Fruit fly (Drosophila melanogaster) whole organism, embryonic: ENCODE data around the gene Ttc19.

Source experiments
- ATbp ChIP-seq: fragments of 200-800 bp; sonication (Bioruptor generic); optimal IDR thresholded peaks from 2 replicates; lab custom pipeline; 2017; ENCODE audit warnings: missing biosample characterization, mild to moderate bottlenecking, missing genetic modification characterization, missing genetic modification reagents
- Adf1 ChIP-seq: fragments of 200-800 bp; sonication (Bioruptor generic); IDR thresholded peaks from 2 replicates; pipeline ENCODE4 v1.3.6; 2022; ENCODE audit warnings: missing biosample characterization, missing genetic modification characterization
- Atf6 ChIP-seq: fragments of 200-800 bp; sonication (Bioruptor generic); IDR thresholded peaks from 2 replicates; pipeline ENCODE4 v1.3.6; 2022; ENCODE audit warnings: missing biosample characterization, missing genetic modification characterization
- Awh ChIP-seq: fragments of 200-800 bp; sonication (Bioruptor generic); IDR thresholded peaks from 2 replicates; pipeline ENCODE4, ENCODE4 v1.3.6; 2022; ENCODE audit warnings: missing biosample characterization, missing genetic modification characterization
- BEAF-32 ChIP-seq: fragments of 200-800 bp; sonication (Bioruptor generic); optimal IDR thresholded peaks from 3 replicates; lab custom pipeline; 2017; ENCODE audit warnings: missing biosample characterization, missing genetic modification characterization, mild to moderate bottlenecking, moderate library complexity, missing genetic modification reagents
- CG10147 ChIP-seq: fragments of 200-800 bp; sonication (Bioruptor generic); optimal IDR thresholded peaks from 2 replicates; lab custom pipeline; 2019; ENCODE audit warnings: missing biosample characterization, mild to moderate bottlenecking, missing genetic modification characterization, moderate library complexity
- CG10462 ChIP-seq: fragments of 200-800 bp; sonication (Bioruptor generic); optimal IDR thresholded peaks from 2 replicates; lab custom pipeline; 2016; ENCODE audit warnings: missing biosample characterization, missing genetic modification characterization
- CG15514 ChIP-seq: fragments of 200-800 bp; sonication (Bioruptor generic); optimal IDR thresholded peaks from 3 replicates; lab custom pipeline; 2017; ENCODE audit warnings: missing biosample characterization, missing genetic modification characterization, mild to moderate bottlenecking, moderate library complexity, missing genetic modification reagents
- CG1792 ChIP-seq: fragments of 200-800 bp; sonication (Bioruptor generic); optimal IDR thresholded peaks from 2 replicates; lab custom pipeline; 2016; ENCODE audit warnings: missing biosample characterization, missing genetic modification characterization
- CG31365 ChIP-seq: fragments of 200-800 bp; sonication (Bioruptor generic); optimal IDR thresholded peaks from 2 replicates; lab custom pipeline; 2018; ENCODE audit warnings: missing biosample characterization, mild to moderate bottlenecking, missing genetic modification characterization
- CG32767 ChIP-seq: fragments of 200-800 bp; sonication (Bioruptor generic); IDR thresholded peaks from 2 replicates; pipeline ENCODE4 v1.3.6; 2022; ENCODE audit warnings: missing biosample characterization, missing genetic modification characterization
- CG4404 ChIP-seq: fragments of 200-800 bp; sonication (Bioruptor generic); IDR thresholded peaks from 2 replicates; pipeline ENCODE4 v1.3.6; 2022; ENCODE audit warnings: missing biosample characterization, missing genetic modification characterization
- CG8944 ChIP-seq: fragments of 200-800 bp; sonication (Bioruptor generic); optimal IDR thresholded peaks from 3 replicates; lab custom pipeline; 2016; ENCODE audit warnings: missing biosample characterization, missing genetic modification characterization
- Camta ChIP-seq: fragments of 200-800 bp; sonication (Bioruptor generic); optimal IDR thresholded peaks from 2 replicates; lab custom pipeline; 2016; ENCODE audit warnings: missing biosample characterization, missing genetic modification characterization
- Dref ChIP-seq: fragments of 200-800 bp; sonication (Bioruptor generic); IDR thresholded peaks from 2 replicates; pipeline ENCODE4 v1.3.6; 2022; ENCODE audit warnings: missing biosample characterization, missing genetic modification characterization
- E2f2 ChIP-seq: fragments of 200-800 bp; sonication (Bioruptor generic); IDR thresholded peaks from 2 replicates; pipeline ENCODE4 v1.3.6; 2022; ENCODE audit warnings: missing biosample characterization, missing genetic modification characterization
- Eip74EF ChIP-seq, 2 experiments: fragments of 200-800 bp in 1 of 2; fragments of >200 bp in 1 of 2; sonication (Bioruptor generic) in 1 of 2; optimal IDR thresholded peaks; 2 replicates each; lab custom pipeline; 2017 to 2019; ENCODE audit warnings: missing biosample characterization in 2 of 2, missing genetic modification characterization in 2 of 2, mild to moderate bottlenecking in 1 of 2, moderate library complexity in 1 of 2
- Elba2 ChIP-seq: fragments of 200-800 bp; sonication (Bioruptor generic); optimal IDR thresholded peaks from 3 replicates; lab custom pipeline; 2016; ENCODE audit warnings: missing biosample characterization, missing genetic modification characterization
- HHEX ChIP-seq: fragments of 200-800 bp; sonication (Bioruptor generic); optimal IDR thresholded peaks from 3 replicates; lab custom pipeline; 2017; ENCODE audit warnings: missing biosample characterization, mild to moderate bottlenecking, missing genetic modification characterization, missing genetic modification reagents
- Hand ChIP-seq: fragments of 200-800 bp; sonication (Bioruptor generic); optimal IDR thresholded peaks from 2 replicates; lab custom pipeline; 2017; ENCODE audit warnings: mild to moderate bottlenecking, missing biosample characterization, missing genetic modification reagents, missing genetic modification characterization
- HmgD ChIP-seq: fragments of 200-800 bp; sonication (Bioruptor generic); optimal IDR thresholded peaks from 3 replicates; lab custom pipeline; 2016; ENCODE audit warnings: missing biosample characterization, missing genetic modification characterization
- HmgZ ChIP-seq: fragments of 200-800 bp; sonication (Bioruptor generic); optimal IDR thresholded peaks from 2 replicates; lab custom pipeline; 2018; ENCODE audit warnings: missing biosample characterization, mild to moderate bottlenecking, missing genetic modification characterization
- Lhr ChIP-seq: fragments of 200-800 bp; sonication (Bioruptor generic); optimal IDR thresholded peaks from 3 replicates; lab custom pipeline; 2017; ENCODE audit warnings: mild to moderate bottlenecking, missing biosample characterization, missing genetic modification reagents, missing genetic modification characterization
- Nf-YC ChIP-seq: fragments of 200-800 bp; optimal IDR thresholded peaks from 3 replicates; lab custom pipeline; 2019; ENCODE audit warnings: missing biosample characterization, mild to moderate bottlenecking, missing genetic modification characterization, moderate library complexity
- Optix ChIP-seq: fragments of 200-800 bp; sonication (Bioruptor generic); IDR thresholded peaks from 3 replicates; pipeline ENCODE4 v1.3.6; 2022; ENCODE audit warnings: missing biosample characterization, missing genetic modification characterization
- Taf1 ChIP-seq: fragments of 200-800 bp; sonication (Bioruptor generic); IDR thresholded peaks from 2 replicates; pipeline ENCODE4 v1.3.6; 2022; ENCODE audit warnings: missing biosample characterization, missing genetic modification characterization
- al ChIP-seq: fragments of 200-800 bp; sonication (Bioruptor generic); IDR thresholded peaks from 2 replicates; pipeline ENCODE4 v1.3.6; 2022; ENCODE audit warnings: missing biosample characterization, missing genetic modification characterization
- bab2 ChIP-seq: fragments of 200-800 bp; sonication (Bioruptor generic); optimal IDR thresholded peaks from 2 replicates; lab custom pipeline; 2016; ENCODE audit warnings: missing biosample characterization, missing genetic modification characterization
- bigmax ChIP-seq: fragments of 200-800 bp; sonication (Bioruptor generic); optimal IDR thresholded peaks from 2 replicates; lab custom pipeline; 2018; ENCODE audit warnings: missing biosample characterization, mild to moderate bottlenecking, missing genetic modification characterization
- chn ChIP-seq: fragments of 200-800 bp; sonication (Bioruptor generic); optimal IDR thresholded peaks from 2 replicates; lab custom pipeline; 2016; ENCODE audit warnings: missing biosample characterization, missing genetic modification characterization
- cwo ChIP-seq: fragments of 200-800 bp; sonication (Bioruptor generic); optimal IDR thresholded peaks from 3 replicates; lab custom pipeline; 2017; ENCODE audit warnings: missing biosample characterization, missing genetic modification characterization, mild to moderate bottlenecking, moderate library complexity, missing genetic modification reagents
- fd3F ChIP-seq: fragments of 200-800 bp; sonication (Bioruptor generic); optimal IDR thresholded peaks from 2 replicates; lab custom pipeline; 2018; ENCODE audit warnings: missing biosample characterization, mild to moderate bottlenecking, missing genetic modification characterization, moderate library complexity
- ftz-f1 ChIP-seq: fragments of 200-800 bp; sonication (Bioruptor generic); optimal IDR thresholded peaks from 2 replicates; lab custom pipeline; 2016; ENCODE audit warnings: missing biosample characterization, missing genetic modification characterization
- gfzf ChIP-seq: fragments of 200-800 bp; sonication (Bioruptor generic); optimal IDR thresholded peaks from 2 replicates; lab custom pipeline; 2016; ENCODE audit warnings: missing biosample characterization, mild to moderate bottlenecking, missing genetic modification characterization, moderate library complexity
- ham ChIP-seq: fragments of 200-800 bp; sonication (Bioruptor generic); IDR thresholded peaks from 2 replicates; pipeline ENCODE4 v1.3.6; 2022; ENCODE audit warnings: missing biosample characterization, missing genetic modification characterization
- insv ChIP-seq, 2 experiments: fragments of 200-800 bp; sonication (Bioruptor generic); optimal IDR thresholded peaks; 3 replicates each; lab custom pipeline; 2016 to 2018; ENCODE audit warnings: missing biosample characterization in 2 of 2, missing genetic modification characterization in 2 of 2
- jumu ChIP-seq: fragments of 200-800 bp; sonication (Bioruptor generic); optimal IDR thresholded peaks from 3 replicates; lab custom pipeline; 2016; ENCODE audit warnings: missing biosample characterization, missing genetic modification characterization
- kay ChIP-seq: fragments of 200-800 bp; sonication (Bioruptor generic); optimal IDR thresholded peaks from 2 replicates; lab custom pipeline; 2016; ENCODE audit warnings: missing biosample characterization, missing genetic modification characterization
- lov ChIP-seq, 2 experiments: fragments of 200-800 bp in 1 of 2; fragments of >200 bp in 1 of 2; sonication (Bioruptor generic) in 1 of 2; IDR thresholded peaks in 1 of 2; optimal IDR thresholded peaks in 1 of 2; 2 replicates in 1 of 2; 3 replicates in 1 of 2; pipeline versions ENCODE4 v1.3.6 to Lab custom; 2017 to 2022; ENCODE audit warnings: missing biosample characterization in 1 of 2, missing genetic modification characterization in 1 of 2
- mam ChIP-seq: fragments of 200-800 bp; sonication (Bioruptor generic); optimal IDR thresholded peaks from 3 replicates; lab custom pipeline; 2016; ENCODE audit warnings: missing biosample characterization, missing genetic modification characterization
- mirr ChIP-seq: fragments of 200-800 bp; sonication (Bioruptor generic); optimal IDR thresholded peaks from 3 replicates; lab custom pipeline; 2018; ENCODE audit warnings: missing biosample characterization, mild to moderate bottlenecking, missing genetic modification characterization
- org-1 ChIP-seq: fragments of 200-800 bp; sonication (Bioruptor generic); optimal IDR thresholded peaks from 2 replicates; lab custom pipeline; 2017; ENCODE audit warnings: missing biosample characterization, missing genetic modification characterization
- pho ChIP-seq: fragments of 200-800 bp; sonication (Bioruptor generic); optimal IDR thresholded peaks from 2 replicates; lab custom pipeline; 2016; ENCODE audit warnings: missing biosample characterization, missing genetic modification characterization
- sima ChIP-seq: fragments of 200-800 bp; sonication (Bioruptor generic); optimal IDR thresholded peaks from 2 replicates; lab custom pipeline; 2016; ENCODE audit warnings: missing biosample characterization, missing genetic modification characterization
- sisA ChIP-seq: fragments of 200-800 bp; sonication (Bioruptor generic); IDR thresholded peaks from 2 replicates; pipeline ENCODE4 v1.3.6; 2022; ENCODE audit warnings: missing biosample characterization, missing genetic modification characterization
- sqz ChIP-seq: fragments of 200-800 bp; sonication (Bioruptor generic); optimal IDR thresholded peaks from 3 replicates; lab custom pipeline; 2018; ENCODE audit warnings: missing biosample characterization, mild to moderate bottlenecking, missing genetic modification characterization
- tin ChIP-seq: fragments of 200-800 bp; sonication (Bioruptor generic); optimal IDR thresholded peaks from 3 replicates; lab custom pipeline; 2016; ENCODE audit warnings: missing biosample characterization, missing genetic modification characterization
- unc-4 ChIP-seq: fragments of 200-800 bp; sonication (Bioruptor generic); IDR thresholded peaks from 2 replicates; pipeline ENCODE4 v1.3.6; 2022; ENCODE audit warnings: missing biosample characterization, missing genetic modification characterization; ENCODE audit not compliant: partially characterized antibody
- usp ChIP-seq: fragments of >200 bp; optimal IDR thresholded peaks from 2 replicates; lab custom pipeline; 2017; ENCODE audit warnings: missing biosample characterization, missing genetic modification characterization
- vnd ChIP-seq: fragments of 200-800 bp; sonication (Bioruptor generic); IDR thresholded peaks from 3 replicates; pipeline ENCODE4 v1.3.6; 2022; ENCODE audit warnings: missing biosample characterization, missing genetic modification characterization; ENCODE audit not compliant: partially characterized antibody

Ttc19 gene

DNA sequence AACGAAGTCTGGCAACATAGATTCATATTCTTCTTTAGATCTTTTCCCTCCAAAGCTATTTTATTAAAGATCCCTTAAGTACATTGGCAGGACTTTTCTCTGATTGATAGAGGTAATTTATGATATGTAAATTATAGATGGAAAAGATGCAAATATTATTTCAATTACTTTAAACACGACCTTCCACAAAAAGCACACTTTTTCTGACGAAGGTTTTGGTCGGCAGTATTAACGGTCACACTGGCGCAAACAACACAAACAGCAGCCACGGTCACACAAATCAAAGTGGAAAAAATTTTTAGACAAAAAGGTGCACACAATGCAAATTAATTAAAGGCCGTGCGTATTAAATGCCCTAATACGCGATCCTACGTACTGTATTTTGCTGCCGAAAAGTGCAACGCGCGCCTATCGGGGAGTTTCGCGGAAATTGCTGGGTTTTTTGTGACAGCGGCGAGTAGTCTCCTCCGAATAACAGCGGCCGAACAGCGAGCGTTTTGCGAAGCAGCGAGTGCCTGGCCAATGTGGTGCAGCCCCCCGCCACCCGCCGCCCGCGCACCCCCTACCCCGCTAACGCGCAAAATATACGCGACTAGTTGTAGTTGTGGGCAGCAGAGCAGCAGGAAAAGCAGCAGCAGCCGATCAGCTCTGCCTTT is 9.0 kb upstream of the Ttc19 start, which contains the start of gene CG10492 (continued):
- TF ChIP-seq BEAF-32 (GFP tag; lab: Kevin White, UChicago) (peak; percentile 60), CG8944 (GFP tag; lab: Kevin White, UChicago) (no peak), cwo (GFP tag; lab: Kevin White, UChicago) (no peak), Atf6 (GFP tag; lab: Robert Waterston, UW) (no peak), Dref (GFP tag; lab: Robert Waterston, UW) (no peak), lov (optimal IDR thresholded peaks at IDR 0.05; lab: Kevin White, UChicago) (no peak), lov (GFP tag; IDR thresholded peaks at IDR 0.05; lab: Robert Waterston, UW) (no peak), Awh (GFP tag; lab: Robert Waterston, UW) (no peak), Hand (GFP tag; lab: Kevin White, UChicago) (no peak), ham (no peak), Adf1 (GFP tag; lab: Robert Waterston, UW) (peak; percentile 84), ftz-f1 (peak; percentile 81), Elba2 (peak; percentile 20), Nf-YC (tag; lab: Kevin White, UChicago) (peak; percentile 44), fd3F (GFP tag; lab: Kevin White, UChicago) (no peak), CG4404 (GFP tag; lab: Robert Waterston, UW) (no peak), E2f2 (GFP tag; lab: Robert Waterston, UW) (peak; percentile 94), HHEX (GFP tag; lab: Kevin White, UChicago) (no peak), mirr (GFP tag; lab: Kevin White, UChicago) (no peak), Lhr (GFP tag; lab: Kevin White, UChicago) (peak; percentile 84), sisA (GFP tag; lab: Robert Waterston, UW) (no peak), sqz (GFP tag; lab: Kevin White, UChicago) (no peak), ATbp (GFP tag; lab: Kevin White, UChicago) (no peak), unc-4 (no peak), jumu (GFP tag; lab: Kevin White, UChicago) (no peak), CG31365 (tag; lab: Kevin White, UChicago) (no peak), bigmax (no peak), insv (GFP tag; optimal IDR thresholded peaks at IDR 0.05; lab: Kevin White, UChicago) (peak in 1 of 2 experiments; percentile 32), Camta (GFP tag; lab: Kevin White, UChicago) (no peak), tin (GFP tag; lab: Kevin White, UChicago) (no peak), CG32767 (GFP tag; lab: Robert Waterston, UW) (no peak), Optix (no peak), CG1792 (GFP tag; lab: Kevin White, UChicago) (no peak), Taf1 (GFP tag; lab: Robert Waterston, UW) (no peak), bab2 (GFP tag; lab: Kevin White, UChicago) (no peak), Eip74EF (GFP tag; optimal IDR thresholded peaks at IDR 0.05; lab: Kevin White, UChicago) (no peak), HmgZ (tag; lab: Kevin White, UChicago) (peak; percentile 15), sima (GFP tag; lab: Kevin White, UChicago) (no peak), al (no peak), CG15514 (GFP tag; lab: Kevin White, UChicago) (no peak), mam (GFP tag; lab: Kevin White, UChicago) (no peak), HmgD (GFP tag; lab: Kevin White, UChicago) (no peak), pho (no peak), chn (GFP tag; lab: Kevin White, UChicago) (no peak), CG10462 (no peak), CG10147 (no peak), gfzf (GFP tag; lab: Kevin White, UChicago) (peak; percentile 91), vnd (GFP tag; lab: Robert Waterston, UW) (no peak), kay (GFP tag; lab: Kevin White, UChicago) (no peak), usp (no peak), org-1 (GFP tag; lab: Kevin White, UChicago) (no peak)
